Worm (Caenorhabditis elegans) whole organism, L3 larva: ENCODE results near the gene glo-4.

ENCODE experiments used
- R02D3.7 ChIP-seq: fragments of 150-350 bp; optimal IDR thresholded peaks from 2 replicates; lab custom pipeline; 2014; ENCODE audit warnings: missing biosample characterization, missing genetic modification characterization
- ZK546.5 ChIP-seq: sonication (generic microtip); optimal IDR thresholded peaks from 2 replicates; lab custom pipeline; 2017; ENCODE audit warnings: missing biosample characterization, missing genetic modification characterization
- aly-2 ChIP-seq: fragments of 150-350 bp; optimal IDR thresholded peaks from 2 replicates; lab custom pipeline; 2014; ENCODE audit warnings: missing biosample characterization, missing genetic modification characterization
- ama-1 ChIP-seq: fragments of 150-350 bp; optimal IDR thresholded peaks from 2 replicates; lab custom pipeline; 2018
- ceh-16 ChIP-seq: sonication (generic microtip); optimal IDR thresholded peaks from 2 replicates; lab custom pipeline; 2017; ENCODE audit warnings: missing biosample characterization, missing genetic modification characterization
- ceh-28 ChIP-seq: fragments of 150-350 bp; optimal IDR thresholded peaks from 2 replicates; lab custom pipeline; 2014; ENCODE audit warnings: missing biosample characterization, missing genetic modification reagents, missing genetic modification characterization
- ceh-82 ChIP-seq: fragments of 150-350 bp; optimal IDR thresholded peaks from 2 replicates; lab custom pipeline; 2014; ENCODE audit warnings: missing biosample characterization, missing genetic modification characterization
- ceh-9 ChIP-seq: sonication (generic microtip); optimal IDR thresholded peaks from 2 replicates; lab custom pipeline; 2018; ENCODE audit warnings: missing biosample characterization, missing genetic modification characterization
- daf-12 ChIP-seq: fragments of 150-350 bp; optimal IDR thresholded peaks from 2 replicates; lab custom pipeline; 2014; ENCODE audit warnings: missing biosample characterization, missing genetic modification reagents, missing genetic modification characterization
- egl-27 ChIP-seq: sonication (generic microtip); optimal IDR thresholded peaks from 4 replicates; lab custom pipeline; 2017; ENCODE audit warnings: missing biosample characterization, missing genetic modification reagents, missing genetic modification characterization
- egl-5 ChIP-seq: fragments of 150-350 bp; optimal IDR thresholded peaks from 2 replicates; lab custom pipeline; 2017; ENCODE audit warnings: missing biosample characterization, missing genetic modification reagents, missing genetic modification characterization, inconsistent platforms
- elt-1 ChIP-seq: fragments of 150-350 bp; optimal IDR thresholded peaks from 2 replicates; lab custom pipeline; 2014; ENCODE audit warnings: missing biosample characterization, missing genetic modification characterization
- elt-2 ChIP-seq: sonication (generic microtip); optimal IDR thresholded peaks from 2 replicates; lab custom pipeline; 2016; ENCODE audit warnings: missing genetic modification reagents, mild to moderate bottlenecking, missing genetic modification characterization, missing compliant biosample characterization
- elt-3 ChIP-seq, 3 experiments: fragments of 150-350 bp in 1 of 3; sonication (generic microtip) in 2 of 3; optimal IDR thresholded peaks; 2 replicates in 2 of 3; 4 replicates in 1 of 3; lab custom pipeline; 2014 to 2017; ENCODE audit warnings: missing biosample characterization in 3 of 3, missing genetic modification characterization in 3 of 3
- eor-1 ChIP-seq, 2 experiments: fragments of 150-350 bp; optimal IDR thresholded peaks; 2 replicates each; lab custom pipeline; 2014 to 2018; ENCODE audit warnings: missing biosample characterization in 2 of 2, missing genetic modification characterization in 2 of 2
- fkh-10 ChIP-seq: sonication (generic microtip); optimal IDR thresholded peaks from 2 replicates; lab custom pipeline; 2017; ENCODE audit warnings: missing biosample characterization, missing genetic modification reagents, missing genetic modification characterization
- fkh-2 ChIP-seq: fragments of 150-350 bp; optimal IDR thresholded peaks from 2 replicates; lab custom pipeline; 2014; ENCODE audit warnings: missing biosample characterization, missing genetic modification reagents, missing genetic modification characterization
- fos-1 ChIP-seq: fragments of 150-350 bp; optimal IDR thresholded peaks from 2 replicates; lab custom pipeline; 2014; ENCODE audit warnings: missing biosample characterization, missing genetic modification characterization
- hmg-11 ChIP-seq: sonication (generic microtip); optimal IDR thresholded peaks from 2 replicates; lab custom pipeline; 2016; ENCODE audit warnings: missing genetic modification characterization, missing compliant biosample characterization
- jun-1 ChIP-seq: fragments of 150-350 bp; optimal IDR thresholded peaks from 2 replicates; lab custom pipeline; 2014; ENCODE audit warnings: missing biosample characterization, missing genetic modification reagents, missing genetic modification characterization
- lin-15B ChIP-seq: fragments of 150-350 bp; optimal IDR thresholded peaks from 2 replicates; lab custom pipeline; 2014; ENCODE audit warnings: missing biosample characterization, missing genetic modification characterization
- lin-39 ChIP-seq: fragments of 150-350 bp; optimal IDR thresholded peaks from 2 replicates; lab custom pipeline; 2018; ENCODE audit warnings: missing biosample characterization, missing genetic modification reagents, missing genetic modification characterization
- lsy-12 ChIP-seq: sonication (generic microtip); optimal IDR thresholded peaks from 2 replicates; lab custom pipeline; 2016; ENCODE audit warnings: mild to moderate bottlenecking, missing genetic modification characterization, missing compliant biosample characterization
- mdl-1 ChIP-seq: fragments of 150-350 bp; optimal IDR thresholded peaks from 2 replicates; lab custom pipeline; 2014; ENCODE audit warnings: missing biosample characterization, missing genetic modification characterization
- mml-1 ChIP-seq: fragments of 150-350 bp; sonication (generic microtip); optimal IDR thresholded peaks from 3 replicates; lab custom pipeline; 2014; ENCODE audit warnings: missing biosample characterization, missing genetic modification characterization
- nfya-1 ChIP-seq: sonication (generic microtip); optimal IDR thresholded peaks from 2 replicates; lab custom pipeline; 2017; ENCODE audit warnings: missing genetic modification characterization, mild to moderate bottlenecking, missing compliant biosample characterization, antibody characterized with exemption, moderate library complexity; ENCODE audit not compliant: insufficient read depth
- nhr-11 ChIP-seq: fragments of 150-350 bp; optimal IDR thresholded peaks from 2 replicates; lab custom pipeline; 2014; ENCODE audit warnings: missing biosample characterization, missing genetic modification characterization
- nhr-12 ChIP-seq: fragments of 150-350 bp; optimal IDR thresholded peaks from 2 replicates; lab custom pipeline; 2014; ENCODE audit warnings: missing biosample characterization, missing genetic modification characterization
- nhr-23 ChIP-seq: fragments of 150-350 bp; optimal IDR thresholded peaks from 2 replicates; lab custom pipeline; 2014; ENCODE audit warnings: missing biosample characterization, missing genetic modification reagents, missing genetic modification characterization
- nhr-237 ChIP-seq: fragments of 150-350 bp; optimal IDR thresholded peaks from 2 replicates; lab custom pipeline; 2014; ENCODE audit warnings: missing biosample characterization, missing genetic modification characterization
- nhr-25 ChIP-seq: sonication (generic microtip); optimal IDR thresholded peaks from 2 replicates; lab custom pipeline; 2017; ENCODE audit warnings: missing biosample characterization, missing genetic modification characterization
- nhr-28 ChIP-seq: fragments of 150-350 bp; optimal IDR thresholded peaks from 2 replicates; lab custom pipeline; 2014; ENCODE audit warnings: missing biosample characterization, missing genetic modification characterization
- nhr-43 ChIP-seq: sonication (generic microtip); optimal IDR thresholded peaks from 2 replicates; lab custom pipeline; 2016; ENCODE audit warnings: mild to moderate bottlenecking, missing genetic modification characterization, missing compliant biosample characterization; ENCODE audit not compliant: poor library complexity, severe bottlenecking
- nhr-67 ChIP-seq: fragments of 150-350 bp; optimal IDR thresholded peaks from 2 replicates; lab custom pipeline; 2014; ENCODE audit warnings: missing biosample characterization, missing genetic modification characterization
- nhr-76 ChIP-seq: fragments of 150-350 bp; sonication (generic microtip); optimal IDR thresholded peaks from 5 replicates; lab custom pipeline; 2014; ENCODE audit warnings: missing biosample characterization, missing genetic modification characterization
- nhr-77 ChIP-seq: fragments of 150-350 bp; optimal IDR thresholded peaks from 2 replicates; lab custom pipeline; 2014; ENCODE audit warnings: missing biosample characterization, missing genetic modification characterization
- pha-4 ChIP-seq: fragments of 150-350 bp; optimal IDR thresholded peaks from 2 replicates; lab custom pipeline; 2014; ENCODE audit warnings: missing biosample characterization, missing genetic modification reagents, missing genetic modification characterization
- pqm-1 ChIP-seq: fragments of 150-350 bp; optimal IDR thresholded peaks from 2 replicates; lab custom pipeline; 2017; ENCODE audit warnings: missing biosample characterization, missing genetic modification characterization, inconsistent platforms
- sea-2 ChIP-seq: fragments of 150-350 bp; sonication (generic microtip); optimal IDR thresholded peaks from 4 replicates; lab custom pipeline; 2014; ENCODE audit warnings: missing biosample characterization, missing genetic modification reagents, missing genetic modification characterization
- skn-1 ChIP-seq: fragments of 150-350 bp; optimal IDR thresholded peaks from 2 replicates; lab custom pipeline; 2014; ENCODE audit warnings: missing biosample characterization, missing genetic modification characterization
- snpc-4 ChIP-seq: fragments of 150-350 bp; optimal IDR thresholded peaks from 2 replicates; lab custom pipeline; 2014; ENCODE audit warnings: missing biosample characterization, missing genetic modification characterization
- tbx-2 ChIP-seq: sonication (generic microtip); optimal IDR thresholded peaks from 2 replicates; lab custom pipeline; 2016; ENCODE audit warnings: mild to moderate bottlenecking, missing genetic modification characterization, missing compliant biosample characterization
- unc-39 ChIP-seq: sonication (generic microtip); optimal IDR thresholded peaks from 4 replicates; lab custom pipeline; 2017; ENCODE audit warnings: missing biosample characterization, missing genetic modification characterization
- unc-62 ChIP-seq: fragments of 150-350 bp; sonication (generic microtip); optimal IDR thresholded peaks from 4 replicates; lab custom pipeline; 2014; ENCODE audit warnings: missing biosample characterization, missing genetic modification reagents, missing genetic modification characterization
- zag-1 ChIP-seq: fragments of 150-350 bp; optimal IDR thresholded peaks from 2 replicates; lab custom pipeline; 2014; ENCODE audit warnings: missing biosample characterization, missing genetic modification characterization
- ztf-11 ChIP-seq: fragments of 150-350 bp; optimal IDR thresholded peaks from 2 replicates; lab custom pipeline; 2014; ENCODE audit warnings: missing biosample characterization, missing genetic modification characterization
- ztf-4 ChIP-seq: fragments of 150-350 bp; optimal IDR thresholded peaks from 2 replicates; lab custom pipeline; 2014; ENCODE audit warnings: missing biosample characterization, missing genetic modification characterization

Gene glo-4

ce11 chrV:9273587-9273986 lies 30.6 kb upstream of the glo-4 start:
- TF ChIP-seq lin-15B (peak; percentile 45), skn-1 (tag; lab: Kevin White, UChicago) (no peak), elt-3 (tag; optimal IDR thresholded peaks at IDR 0.05; lab: Kevin White, UChicago) (no peak), daf-12 (tag; lab: Kevin White, UChicago) (no peak), nhr-77 (tag; lab: Kevin White, UChicago) (no peak), ztf-11 (tag; lab: Kevin White, UChicago) (no peak), elt-1 (no peak), fkh-2 (no peak), elt-2 (tag; lab: Kevin White, UChicago) (no peak), R02D3.7 (tag; lab: Kevin White, UChicago) (peak; percentile 9), ceh-28 (peak; percentile 59), ceh-9 (tag; lab: Kevin White, UChicago) (no peak), nhr-12 (tag; lab: Kevin White, UChicago) (no peak), nhr-67 (tag; lab: Kevin White, UChicago) (no peak), nhr-25 (tag; lab: Kevin White, UChicago) (no peak), nhr-11 (tag; lab: Kevin White, UChicago) (no peak), jun-1 (tag; lab: Kevin White, UChicago) (no peak), lin-39 (tag; lab: Kevin White, UChicago) (peak; percentile 95), egl-27 (tag; lab: Kevin White, UChicago) (peak; percentile 21), fkh-10 (GFP tag; lab: Kevin White, UChicago) (peak; percentile 46), ZK546.5 (no peak), lsy-12 (tag; lab: Kevin White, UChicago) (no peak), egl-5 (tag; lab: Kevin White, UChicago) (peak; percentile 8), ztf-4 (tag; lab: Kevin White, UChicago) (no peak), nhr-76 (tag; lab: Kevin White, UChicago) (no peak), ama-1 (lab: Kevin White, UChicago) (no peak), fos-1 (tag; lab: Kevin White, UChicago) (no peak), pqm-1 (no peak), mdl-1 (tag; lab: Kevin White, UChicago) (no peak), aly-2 (tag; lab: Kevin White, UChicago) (no peak), snpc-4 (tag; lab: Kevin White, UChicago) (peak; percentile 45), tbx-2 (tag; lab: Kevin White, UChicago) (peak; percentile 31), nhr-237 (tag; lab: Kevin White, UChicago) (no peak), nfya-1 (tag; lab: Kevin White, UChicago) (peak; percentile 70), sea-2 (GFP tag; lab: Kevin White, UChicago) (no peak), unc-62 (GFP tag; lab: Kevin White, UChicago) (peak; percentile 53), hmg-11 (peak; percentile 79), ceh-82 (no peak), nhr-23 (no peak), eor-1 (tag; optimal IDR thresholded peaks at IDR 0.05; lab: Kevin White, UChicago) (no peak), ceh-16 (tag; lab: Kevin White, UChicago) (no peak), zag-1 (tag; lab: Kevin White, UChicago) (no peak), nhr-43 (peak; percentile 40), pha-4 (tag; lab: Kevin White, UChicago) (peak; percentile 33), nhr-28 (tag; lab: Kevin White, UChicago) (no peak), unc-39 (tag; lab: Kevin White, UChicago) (no peak), mml-1 (tag; lab: Kevin White, UChicago) (no peak)
